Worm (Caenorhabditis elegans): ENCODE data around the gene C53A3.3.

C53A3.3 gene

DNA sequence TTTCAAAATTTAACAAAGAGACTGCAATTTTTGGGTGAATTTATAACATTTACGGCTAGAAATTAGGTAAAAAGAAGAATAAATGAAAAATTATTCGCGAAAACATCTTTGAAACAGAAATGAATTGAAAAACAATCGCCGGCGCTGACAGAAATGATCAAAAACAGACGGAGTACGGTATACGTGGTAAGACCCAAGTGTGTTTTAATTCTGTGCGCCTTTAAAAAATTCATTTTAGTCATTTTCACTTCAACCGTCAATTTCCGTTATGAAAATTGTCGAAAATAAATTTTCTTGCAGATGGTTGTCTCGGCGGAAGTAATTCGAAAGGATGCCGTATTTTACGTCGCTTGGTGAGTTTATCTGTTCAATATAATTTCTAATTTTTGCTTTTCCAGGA is at the start of gene C53A3.3:
Gene C53A3.3, plus strand, starts transcription at position 301 of the 400 bp plus-strand sequence.
- TF ChIP-seq hmg-11 (tag; optimal IDR thresholded peaks at IDR 0.05) (no peak), zag-1 (tag; optimal IDR thresholded peaks at IDR 0.05) (no peak)

DNA sequence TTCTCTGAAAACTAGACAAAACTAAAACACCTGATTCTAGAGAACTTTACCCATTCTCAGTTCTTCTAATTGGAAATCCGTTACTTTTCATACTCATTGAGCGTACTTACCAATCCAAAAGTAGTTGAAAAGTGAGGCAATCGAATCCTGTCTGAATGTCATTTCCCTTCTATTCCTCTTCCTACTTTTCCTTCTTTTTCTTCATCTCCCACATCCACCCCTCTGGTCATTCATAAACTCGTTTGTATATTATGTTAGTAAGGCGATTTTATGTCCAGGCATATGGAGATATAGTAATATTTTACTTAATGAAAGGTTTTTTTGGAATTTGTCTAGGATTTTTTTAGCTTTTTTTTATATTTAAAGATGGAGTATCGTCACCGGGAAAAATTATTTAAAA is 48.0 kb upstream of the C53A3.3 start:
- TF ChIP-seq hmg-11 (tag; optimal IDR thresholded peaks at IDR 0.05): no peak
- TF ChIP-seq mdl-1 (tag; optimal IDR thresholded peaks at IDR 0.05): no peak
- TF ChIP-seq daf-12 (tag; optimal IDR thresholded peaks at IDR 0.05): no peak
- no peak for TF ChIP-seq pqm-1 (tag; optimal IDR thresholded peaks at IDR 0.05)
- no peak for TF ChIP-seq nhr-28 (tag; optimal IDR thresholded peaks at IDR 0.05)
- no peak for TF ChIP-seq nhr-11 (tag; optimal IDR thresholded peaks at IDR 0.05)
- TF ChIP-seq lin-15B (tag; optimal IDR thresholded peaks at IDR 0.05): no peak
- no peak for TF ChIP-seq pha-4 (tag; optimal IDR thresholded peaks at IDR 0.05)
- TF ChIP-seq ceh-82 (tag; optimal IDR thresholded peaks at IDR 0.05): no peak
- no peak for TF ChIP-seq unc-39 (tag; optimal IDR thresholded peaks at IDR 0.05)
- TF ChIP-seq nhr-237 (tag; optimal IDR thresholded peaks at IDR 0.05): no peak
- TF ChIP-seq sea-2 (GFP tag; optimal IDR thresholded peaks at IDR 0.05): no peak
- TF ChIP-seq nhr-76 (tag; optimal IDR thresholded peaks at IDR 0.05): no peak
- no peak for TF ChIP-seq elt-2 (tag; optimal IDR thresholded peaks at IDR 0.05)
- TF ChIP-seq egl-5 (tag; optimal IDR thresholded peaks at IDR 0.05): no peak

DNA sequence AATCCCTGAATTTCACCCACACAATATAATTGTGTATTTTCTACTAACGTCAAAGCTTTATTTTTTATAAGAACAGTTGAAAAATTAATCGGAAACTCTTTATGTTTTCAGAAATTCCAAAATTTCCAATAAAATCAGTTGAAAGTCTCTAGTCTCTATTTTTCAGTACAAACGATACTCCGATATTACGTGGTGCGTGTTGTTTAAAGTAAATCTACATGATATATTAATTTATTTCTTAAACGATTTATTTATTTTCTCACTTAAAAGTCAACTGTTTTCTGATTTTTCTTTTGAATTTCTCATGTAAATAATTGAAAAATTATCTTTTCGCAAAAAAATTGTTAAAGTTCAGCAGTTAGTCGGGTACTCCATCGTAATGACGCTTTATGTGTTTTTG is 44.1 kb upstream of the C53A3.3 start:
- TF ChIP-seq lin-39 (tag; optimal IDR thresholded peaks at IDR 0.05): no peak
- TF ChIP-seq nhr-67 (tag; optimal IDR thresholded peaks at IDR 0.05): no peak
- no peak for TF ChIP-seq nhr-76 (tag; optimal IDR thresholded peaks at IDR 0.05)
- no peak for TF ChIP-seq skn-1 (tag; optimal IDR thresholded peaks at IDR 0.05)
- TF ChIP-seq aly-2 (tag; optimal IDR thresholded peaks at IDR 0.05): no peak
- TF ChIP-seq nhr-28 (tag; optimal IDR thresholded peaks at IDR 0.05): no peak
- no peak for TF ChIP-seq ceh-9 (tag; optimal IDR thresholded peaks at IDR 0.05)
- TF ChIP-seq nhr-77 (tag; optimal IDR thresholded peaks at IDR 0.05): no peak
- TF ChIP-seq snpc-4 (tag; optimal IDR thresholded peaks at IDR 0.05): no peak
- no peak for TF ChIP-seq sea-2 (GFP tag; optimal IDR thresholded peaks at IDR 0.05)
- no peak for TF ChIP-seq eor-1 (tag; optimal IDR thresholded peaks at IDR 0.05)
- no peak for TF ChIP-seq nhr-11 (tag; optimal IDR thresholded peaks at IDR 0.05)

DNA sequence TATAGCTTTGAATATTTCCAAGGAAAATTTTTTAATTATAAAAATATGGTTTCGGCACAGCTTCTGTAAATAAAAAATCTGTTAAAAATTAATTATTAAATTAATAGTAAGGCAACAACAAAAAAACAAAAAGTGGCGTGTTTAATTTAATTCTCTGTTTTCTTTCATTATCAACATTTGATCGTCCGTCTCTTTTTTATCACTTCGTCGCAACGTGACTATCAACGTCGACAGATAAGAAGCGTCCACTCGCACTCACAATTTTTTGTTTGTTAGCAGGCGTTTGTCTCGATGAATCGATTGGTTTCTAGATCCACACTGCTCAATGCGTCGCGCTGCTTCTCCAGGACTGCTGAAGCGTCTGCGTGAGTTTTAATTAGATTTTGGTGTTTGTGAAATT is 43.6 kb upstream of the C53A3.3 start, which contains the start of gene gcst-1:
Gene gcst-1, plus strand, starts transcription at position 277 of the 400 bp plus-strand sequence.
- no peak for TF ChIP-seq fos-1 (tag; optimal IDR thresholded peaks at IDR 0.05)
- peak; percentile 1 for TF ChIP-seq ama-1 (optimal IDR thresholded peaks at IDR 0.05)
- TF ChIP-seq ceh-28 (tag; optimal IDR thresholded peaks at IDR 0.05): no peak
- TF ChIP-seq sea-2 (GFP tag; optimal IDR thresholded peaks at IDR 0.05): no peak
- TF ChIP-seq aly-2 (tag; optimal IDR thresholded peaks at IDR 0.05): no peak
- TF ChIP-seq daf-12 (tag; optimal IDR thresholded peaks at IDR 0.05): no peak
- TF ChIP-seq nhr-76 (tag; optimal IDR thresholded peaks at IDR 0.05): no peak
- no peak for TF ChIP-seq nhr-12 (tag; optimal IDR thresholded peaks at IDR 0.05)
- no peak for TF ChIP-seq lin-15B (tag; optimal IDR thresholded peaks at IDR 0.05)
- no peak for TF ChIP-seq ztf-11 (tag; optimal IDR thresholded peaks at IDR 0.05)
- peak; percentile 75 for TF ChIP-seq pqm-1 (tag; optimal IDR thresholded peaks at IDR 0.05)
- TF ChIP-seq mdl-1 (tag; optimal IDR thresholded peaks at IDR 0.05): no peak
- TF ChIP-seq nhr-11 (tag; optimal IDR thresholded peaks at IDR 0.05): no peak
- no peak for TF ChIP-seq unc-62 (GFP tag; optimal IDR thresholded peaks at IDR 0.05)
- TF ChIP-seq jun-1 (tag; optimal IDR thresholded peaks at IDR 0.05): peak; percentile 15
- TF ChIP-seq ceh-82 (tag; optimal IDR thresholded peaks at IDR 0.05): no peak
- no peak for TF ChIP-seq unc-39 (tag; optimal IDR thresholded peaks at IDR 0.05)
- peak; percentile 91 for TF ChIP-seq elt-2 (tag; optimal IDR thresholded peaks at IDR 0.05)
- TF ChIP-seq elt-3 (tag; optimal IDR thresholded peaks at IDR 0.05): no peak

DNA sequence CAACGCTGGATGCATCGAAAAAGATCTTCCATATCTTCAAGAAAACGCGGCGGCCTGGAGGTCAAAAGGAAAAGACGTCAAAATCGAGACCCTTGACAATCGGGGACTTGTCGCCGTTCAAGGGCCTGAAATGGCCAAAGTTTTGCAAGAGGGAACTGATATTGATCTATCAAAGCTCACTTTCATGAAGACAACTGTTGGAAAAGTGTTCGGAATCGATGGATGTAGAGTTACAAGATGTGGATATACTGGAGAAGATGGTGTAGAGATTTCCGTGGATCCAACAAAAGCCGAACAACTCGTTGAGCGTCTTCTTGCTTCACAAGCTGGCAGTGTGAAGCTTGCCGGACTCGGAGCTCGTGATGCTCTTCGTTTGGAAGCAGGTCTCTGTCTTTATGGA is 42.8 kb upstream of the C53A3.3 start:
- TF ChIP-seq elt-3 (tag; optimal IDR thresholded peaks at IDR 0.05) (no peak), elt-2 (tag; optimal IDR thresholded peaks at IDR 0.05) (no peak), nhr-28 (tag; optimal IDR thresholded peaks at IDR 0.05) (no peak), nhr-67 (tag; optimal IDR thresholded peaks at IDR 0.05) (no peak), nhr-77 (tag; optimal IDR thresholded peaks at IDR 0.05) (no peak), nhr-43 (tag; optimal IDR thresholded peaks at IDR 0.05; ENCODE audit: poor library complexity, severe bottlenecking) (no peak), nfya-1 (tag; optimal IDR thresholded peaks at IDR 0.05; ENCODE audit: insufficient read depth) (no peak), ama-1 (optimal IDR thresholded peaks at IDR 0.05) (no peak), R02D3.7 (tag; optimal IDR thresholded peaks at IDR 0.05) (no peak), unc-39 (tag; optimal IDR thresholded peaks at IDR 0.05) (no peak)

All from whole organism, L3 larva.